Worm (Caenorhabditis elegans): ENCODE data around the gene T11F9.14.

Gene T11F9.14

DNA sequence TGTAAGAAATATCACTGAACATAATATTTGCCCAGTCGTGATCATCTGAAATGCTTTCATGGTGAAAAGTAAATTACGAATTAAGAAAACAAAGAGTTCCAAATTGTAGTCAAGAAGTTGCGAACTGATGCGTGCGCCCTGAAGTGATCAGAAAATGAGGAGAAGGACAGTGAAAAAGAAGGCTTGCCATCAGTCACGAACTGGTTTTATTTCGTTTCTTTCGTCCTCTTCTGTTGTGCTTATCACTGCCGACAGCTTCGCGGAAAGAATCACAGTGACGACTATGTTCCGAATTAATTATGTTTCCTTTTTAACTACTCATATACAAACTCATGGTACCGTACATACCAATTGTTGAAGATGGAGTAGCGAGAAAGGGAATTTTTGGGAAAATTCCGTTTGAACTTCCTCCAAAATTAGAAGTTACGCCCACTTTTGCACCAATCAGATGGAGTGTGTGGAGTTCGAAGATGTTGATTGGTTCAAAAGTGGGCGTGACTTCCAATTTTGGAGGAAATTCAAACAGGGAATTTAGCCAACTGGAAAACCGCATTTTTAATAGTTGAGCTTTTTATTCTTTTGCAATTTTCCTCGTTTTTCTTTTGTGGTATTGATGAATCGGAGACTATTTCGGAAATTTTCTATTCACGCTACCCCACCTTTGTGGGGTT, 22.6 kb upstream of the T11F9.14 start, which contains the start of gene C55A6.12:
Gene C55A6.12, minus strand, starts transcription at position 51 of the 671 bp plus-strand sequence.
- TF ChIP-seq nhr-12 (tag; optimal IDR thresholded peaks at IDR 0.05) (no peak), unc-120 (tag; optimal IDR thresholded peaks at IDR 0.05; ENCODE audit: poor library complexity, severe bottlenecking) (no peak), lin-32 (GFP tag; optimal IDR thresholded peaks at IDR 0.05) (no peak), ces-1 (GFP tag; optimal IDR thresholded peaks at IDR 0.05) (no peak)

DNA sequence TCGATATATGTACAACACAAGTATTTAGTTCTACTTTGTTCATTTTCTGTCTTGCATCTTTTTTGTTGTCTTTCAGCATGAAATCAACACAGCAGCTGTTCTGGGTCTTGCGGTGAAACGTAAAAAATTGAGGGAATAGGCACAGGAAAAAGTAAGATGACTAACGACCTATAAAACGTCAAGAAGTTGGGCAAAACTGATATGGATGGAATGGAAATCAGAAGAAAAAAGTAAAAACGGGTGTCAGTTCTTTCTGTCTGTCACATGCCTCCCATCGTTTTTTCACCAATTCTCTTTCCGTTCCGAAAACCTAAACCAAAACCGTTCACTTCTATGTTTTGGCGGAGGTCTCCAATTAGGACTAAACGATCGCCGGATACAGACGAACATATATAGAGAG, 20.3 kb upstream of the T11F9.14 start:
- TF ChIP-seq mab-5 (tag; optimal IDR thresholded peaks at IDR 0.05), result no peak
- no peak for TF ChIP-seq nhr-28 (tag; optimal IDR thresholded peaks at IDR 0.05)
- TF ChIP-seq elt-1 (tag; optimal IDR thresholded peaks at IDR 0.05; ENCODE audit: borderline replicate concordance, insufficient read depth), result no peak
- TF ChIP-seq sptf-1 (tag; optimal IDR thresholded peaks at IDR 0.05), result no peak
- TF ChIP-seq nhr-76 (tag; optimal IDR thresholded peaks at IDR 0.05), result no peak
- TF ChIP-seq flh-1 (GFP tag; optimal IDR thresholded peaks at IDR 0.05), result no peak
- TF ChIP-seq unc-120 (tag; optimal IDR thresholded peaks at IDR 0.05; ENCODE audit: poor library complexity, severe bottlenecking), result no peak
- TF ChIP-seq ces-1 (GFP tag; optimal IDR thresholded peaks at IDR 0.05), result no peak
- no peak for TF ChIP-seq zip-8 (tag; optimal IDR thresholded peaks at IDR 0.05)
- no peak for TF ChIP-seq mep-1 (tag; optimal IDR thresholded peaks at IDR 0.05)
- TF ChIP-seq drap-1 (GFP tag; optimal IDR thresholded peaks at IDR 0.05), result no peak
- TF ChIP-seq pha-4 (tag; optimal IDR thresholded peaks at IDR 0.05), result no peak
- no peak for TF ChIP-seq ceh-39 (tag; optimal IDR thresholded peaks at IDR 0.05)
- no peak for TF ChIP-seq ceh-83 (GFP tag; optimal IDR thresholded peaks at IDR 0.05)
- TF ChIP-seq sem-2 (GFP tag; optimal IDR thresholded peaks at IDR 0.05), result no peak
- no peak for TF ChIP-seq snpc-4 (tag; optimal IDR thresholded peaks at IDR 0.05)
- no peak for TF ChIP-seq blmp-1 (tag; optimal IDR thresholded peaks at IDR 0.05)
- no peak for TF ChIP-seq lin-32 (GFP tag; optimal IDR thresholded peaks at IDR 0.05)
- no peak for TF ChIP-seq lsy-2 (tag; optimal IDR thresholded peaks at IDR 0.05)

DNA sequence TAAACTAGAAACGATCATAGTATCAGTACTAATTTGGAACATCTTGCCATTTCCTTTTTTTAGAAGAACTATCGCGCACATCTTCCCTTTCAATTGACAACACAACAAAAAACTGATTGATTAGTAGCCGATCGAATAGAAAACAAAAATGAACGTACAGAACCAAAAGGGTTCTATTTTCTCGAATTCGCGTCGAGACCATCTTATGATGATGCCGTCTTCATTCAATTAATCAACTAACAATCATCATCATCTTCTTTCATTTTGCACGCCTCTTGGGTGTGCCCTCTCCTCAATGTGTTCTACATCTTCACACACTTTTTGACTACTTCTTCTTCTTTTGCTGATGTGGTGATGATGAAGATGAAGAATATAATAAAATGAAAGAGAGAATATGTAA, 19.2 kb upstream of the T11F9.14 start:
- no peak for TF ChIP-seq blmp-1 (tag; optimal IDR thresholded peaks at IDR 0.05)
- TF ChIP-seq nhr-237 (tag; optimal IDR thresholded peaks at IDR 0.05), result no peak
- no peak for TF ChIP-seq nhr-76 (tag; optimal IDR thresholded peaks at IDR 0.05)
- TF ChIP-seq ceh-43 (GFP tag; optimal IDR thresholded peaks at IDR 0.05), result no peak
- TF ChIP-seq unc-120 (tag; optimal IDR thresholded peaks at IDR 0.05; ENCODE audit: poor library complexity, severe bottlenecking), result no peak
- TF ChIP-seq nhr-28 (tag; optimal IDR thresholded peaks at IDR 0.05), result no peak
- no peak for TF ChIP-seq flh-1 (GFP tag; optimal IDR thresholded peaks at IDR 0.05)
- no peak for TF ChIP-seq unc-39 (tag; optimal IDR thresholded peaks at IDR 0.05)
- TF ChIP-seq lin-32 (GFP tag; optimal IDR thresholded peaks at IDR 0.05), result no peak
- no peak for TF ChIP-seq mls-2 (tag; optimal IDR thresholded peaks at IDR 0.05)
- no peak for TF ChIP-seq tbx-8 (GFP tag; optimal IDR thresholded peaks at IDR 0.05)
- TF ChIP-seq snpc-4 (tag; optimal IDR thresholded peaks at IDR 0.05), result no peak
- no peak for TF ChIP-seq ces-1 (GFP tag; optimal IDR thresholded peaks at IDR 0.05)
- TF ChIP-seq mep-1 (tag; optimal IDR thresholded peaks at IDR 0.05), result no peak
- TF ChIP-seq ztf-11 (tag; optimal IDR thresholded peaks at IDR 0.05), result no peak
- TF ChIP-seq lin-13 (tag; optimal IDR thresholded peaks at IDR 0.05), result no peak
- no peak for TF ChIP-seq nhr-2 (tag; optimal IDR thresholded peaks at IDR 0.05)

DNA sequence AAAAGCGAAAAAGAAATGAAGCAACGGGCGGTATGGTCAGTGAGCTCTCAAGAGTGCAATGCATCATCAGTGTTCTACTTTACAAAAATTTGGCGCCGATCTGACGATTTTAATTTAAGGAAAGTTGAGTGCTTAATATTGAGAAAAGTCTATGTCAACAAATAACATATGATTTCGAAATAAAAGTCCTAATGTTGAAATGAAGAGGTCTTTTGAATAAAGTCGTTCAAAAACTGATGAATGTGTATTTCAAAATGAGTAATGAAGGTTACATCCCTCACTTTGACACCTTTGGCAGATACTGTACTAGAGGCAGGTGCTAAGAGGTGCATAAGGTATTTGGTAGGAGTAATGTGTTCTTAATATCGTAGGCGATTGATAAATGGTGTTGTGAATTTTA, 16.8 kb upstream of the T11F9.14 start:
- no peak for TF ChIP-seq unc-62 (GFP tag; optimal IDR thresholded peaks at IDR 0.05)
- no peak for TF ChIP-seq nhr-28 (tag; optimal IDR thresholded peaks at IDR 0.05)
- TF ChIP-seq nhr-12 (tag; optimal IDR thresholded peaks at IDR 0.05), result no peak
- TF ChIP-seq M03D4.4 (tag; optimal IDR thresholded peaks at IDR 0.05), result no peak
- no peak for TF ChIP-seq lsy-2 (tag; optimal IDR thresholded peaks at IDR 0.05)
- no peak for TF ChIP-seq lin-13 (tag; optimal IDR thresholded peaks at IDR 0.05)
- no peak for TF ChIP-seq sem-2 (GFP tag; optimal IDR thresholded peaks at IDR 0.05)
- no peak for TF ChIP-seq pha-4 (tag; optimal IDR thresholded peaks at IDR 0.05)
- TF ChIP-seq elt-3 (tag; optimal IDR thresholded peaks at IDR 0.05), result no peak
- TF ChIP-seq bed-3 (GFP tag; optimal IDR thresholded peaks at IDR 0.05), result no peak
- TF ChIP-seq tbx-8 (GFP tag; optimal IDR thresholded peaks at IDR 0.05), result no peak
- no peak for TF ChIP-seq nhr-76 (tag; optimal IDR thresholded peaks at IDR 0.05)
- no peak for TF ChIP-seq ham-2 (GFP tag; optimal IDR thresholded peaks at IDR 0.05)
